Fruit fly (Drosophila melanogaster): ENCODE measurements around the gene Atpalpha.
A peak's percentile ranks its signal among the peaks of the same experiment; 100 is the strongest.

Gene Atpalpha

DNA sequence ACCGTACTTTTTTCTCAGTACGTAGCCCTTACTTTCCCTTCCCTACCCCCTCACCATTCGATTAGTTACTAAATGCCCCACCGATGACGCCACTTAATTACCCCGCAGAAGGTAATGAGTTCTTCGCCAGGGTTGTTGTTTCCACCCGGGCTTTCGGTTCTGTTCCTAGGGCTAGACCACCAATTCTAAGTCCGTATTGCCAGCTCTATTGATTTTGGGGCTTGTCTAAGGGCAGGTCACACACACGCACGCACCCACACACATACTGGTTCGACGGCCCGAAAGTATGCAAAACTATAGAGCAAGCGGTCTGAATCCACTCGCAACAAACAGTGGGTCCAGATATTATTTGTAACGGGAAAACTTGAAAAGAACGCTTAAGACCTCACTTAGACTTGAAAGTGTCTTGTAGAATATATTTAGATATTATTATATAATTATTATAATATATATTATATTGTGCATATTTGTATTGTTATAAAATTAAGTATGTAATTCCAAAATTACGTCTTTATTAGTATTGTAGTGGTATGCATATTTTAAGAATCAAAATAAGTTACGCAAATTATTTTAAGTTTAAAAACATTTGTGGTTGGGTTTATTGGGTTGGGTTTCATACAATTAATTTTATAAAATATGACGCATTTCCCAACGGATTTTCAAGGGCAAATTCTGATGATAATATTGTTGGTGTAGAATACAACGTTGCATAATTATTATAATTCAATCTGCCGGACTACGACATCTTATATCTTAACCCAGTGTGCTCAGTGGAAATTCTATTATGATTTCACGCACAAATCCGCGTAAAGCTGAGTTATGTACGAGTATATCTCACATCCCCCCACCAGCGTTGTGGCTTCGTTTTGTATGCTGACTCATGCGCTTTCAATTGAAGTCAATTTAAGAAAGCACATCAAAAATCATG, 1.5 kb downstream of the Atpalpha start:
- TF ChIP-seq CG31627 (GFP tag; optimal IDR thresholded peaks at IDR 0.05) (no peak), CG4318 (GFP tag; optimal IDR thresholded peaks at IDR 0.05) (peak; percentile 4), Hr39 (GFP tag; optimal IDR thresholded peaks at IDR 0.05) (no peak), vri (GFP tag; optimal IDR thresholded peaks at IDR 0.05) (no peak), CG8319 (GFP tag; optimal IDR thresholded peaks at IDR 0.05) (no peak), ss (GFP tag; optimal IDR thresholded peaks at IDR 0.05) (no peak), CG11762 (GFP tag; optimal IDR thresholded peaks at IDR 0.05; ENCODE audit: insufficient read depth) (no peak), OdsH (GFP tag; optimal IDR thresholded peaks at IDR 0.05) (peak; percentile 32), CG3032 (tag; optimal IDR thresholded peaks at IDR 0.05) (no peak), Eip93F (GFP tag; optimal IDR thresholded peaks at IDR 0.05) (no peak), Eip75B (GFP tag; optimal IDR thresholded peaks at IDR 0.05) (no peak), CG10631 (GFP tag; optimal IDR thresholded peaks at IDR 0.05) (no peak), svp (GFP tag) (peak; percentile 67), Gug (GFP tag; IDR thresholded peaks at IDR 0.05) (no peak), Hr4 (GFP tag; optimal IDR thresholded peaks at IDR 0.05) (peak; percentile 39), CG15336 (GFP tag; IDR thresholded peaks at IDR 0.05) (peak; percentile 14; the same call in 1 of the 2 replicates), CG6276 (GFP tag; optimal IDR thresholded peaks at IDR 0.05) (peak; percentile 22), fd59A (GFP tag; optimal IDR thresholded peaks at IDR 0.05) (no peak), Sox15 (GFP tag; optimal IDR thresholded peaks at IDR 0.05) (no peak), Lpt (GFP tag; optimal IDR thresholded peaks at IDR 0.05) (no peak), CG11902 (GFP tag; optimal IDR thresholded peaks at IDR 0.05) (no peak), CG10669 (GFP tag; optimal IDR thresholded peaks at IDR 0.05) (no peak), eg (GFP tag; IDR thresholded peaks at IDR 0.05) (peak; percentile 28; the same call in 1 of the 3 replicates), pdm3 (GFP tag; optimal IDR thresholded peaks at IDR 0.05) (no peak), Ets96B (tag; optimal IDR thresholded peaks at IDR 0.05) (no peak), CG6854 (GFP tag; optimal IDR thresholded peaks at IDR 0.05) (no peak), dac (GFP tag; optimal IDR thresholded peaks at IDR 0.05) (no peak), salr (GFP tag; optimal IDR thresholded peaks at IDR 0.05) (peak in 1 of 2 experiments; percentile 13), lz (GFP tag; optimal IDR thresholded peaks at IDR 0.05) (no peak), Sox14 (GFP tag; optimal IDR thresholded peaks at IDR 0.05) (no peak), fkh (GFP tag; optimal IDR thresholded peaks at IDR 0.05) (peak; percentile 55), CG8119 (GFP tag; IDR thresholded peaks at IDR 0.05) (0 out of 3 replicates have a peak, but pooled peaks have one; percentile 29), esn (GFP tag; optimal IDR thresholded peaks at IDR 0.05) (no peak), CG11294 (GFP tag; IDR thresholded peaks at IDR 0.05) (no peak), dsx (GFP tag; optimal IDR thresholded peaks at IDR 0.05; ENCODE audit: poor library complexity, severe bottlenecking) (no peak), CG1621 (tag; optimal IDR thresholded peaks at IDR 0.05) (no peak), CG8632 (GFP tag; optimal IDR thresholded peaks at IDR 0.05) (peak; percentile 33), Smox (GFP tag; optimal IDR thresholded peaks at IDR 0.05) (no peak), CG7368 (GFP tag; optimal IDR thresholded peaks at IDR 0.05) (no peak), CG6163 (GFP tag; IDR thresholded peaks at IDR 0.05) (no peak), achi (GFP tag; optimal IDR thresholded peaks at IDR 0.05) (peak; percentile 5), Met (GFP tag; optimal IDR thresholded peaks at IDR 0.05) (no peak), Eip78C (GFP tag) (peak; percentile 78), acj6 (GFP tag; optimal IDR thresholded peaks at IDR 0.05) (no peak), Hr38 (GFP tag; optimal IDR thresholded peaks at IDR 0.05) (no peak), net (GFP tag; optimal IDR thresholded peaks at IDR 0.05) (no peak), CG3919 (GFP tag; optimal IDR thresholded peaks at IDR 0.05) (no peak), Blimp-1 (GFP tag; optimal IDR thresholded peaks at IDR 0.05) (no peak), fd85E (GFP tag; optimal IDR thresholded peaks at IDR 0.05) (no peak), CG16779 (tag; optimal IDR thresholded peaks at IDR 0.05) (no peak), topi (GFP tag; optimal IDR thresholded peaks at IDR 0.05) (no peak)
